Fruit fly (Drosophila melanogaster): ENCODE data around the gene CG18262.

DNA sequence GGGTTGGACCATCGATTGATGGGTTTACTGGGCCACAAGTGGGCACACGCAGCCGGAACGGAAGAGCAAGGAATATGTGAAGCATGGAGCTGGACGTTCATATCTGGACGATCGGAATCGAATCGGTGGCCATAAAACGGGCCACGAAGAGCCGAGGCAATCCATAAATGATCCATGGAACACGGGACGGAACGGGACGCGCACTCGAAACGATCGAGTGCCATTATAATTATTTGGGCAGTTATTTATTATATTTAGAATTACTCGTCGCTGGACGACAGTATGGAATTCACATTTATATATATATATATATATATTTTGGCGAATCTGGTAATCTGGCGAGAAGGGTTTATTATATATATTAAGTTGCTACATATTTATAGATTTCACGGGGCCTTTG lies 44.8 kb upstream of the CG18262 start:
- TF ChIP-seq CG9948 (tag; optimal IDR thresholded peaks at IDR 0.05) (no peak), EcR (GFP tag; optimal IDR thresholded peaks at IDR 0.05) (no peak)

Measured in whole organism, pupa.